Worm (Caenorhabditis elegans) whole organism, late embryonic: ENCODE measurements around the gene F59B2.13.

ENCODE experiments used
- C38D4.7 ChIP-seq: fragments of 200-800 bp; sonication (Bioruptor generic); optimal IDR thresholded peaks from 2 replicates; lab custom pipeline; 2018; ENCODE audit warnings: mild to moderate bottlenecking, missing genetic modification characterization, moderate library complexity, missing compliant biosample characterization
- F13H6.1 ChIP-seq: sonication (generic microtip); optimal IDR thresholded peaks from 2 replicates; lab custom pipeline; 2016; ENCODE audit warnings: missing genetic modification characterization, missing compliant biosample characterization
- ama-1 ChIP-seq: fragments of 150-350 bp; optimal IDR thresholded peaks from 2 replicates; lab custom pipeline; 2014
- ceh-14 ChIP-seq: sonication (generic microtip); optimal IDR thresholded peaks from 2 replicates; lab custom pipeline; 2016; ENCODE audit warnings: missing genotype, missing genetic modification characterization, missing compliant biosample characterization
- ceh-19 ChIP-seq: fragments of 200-800 bp; sonication (Bioruptor generic); optimal IDR thresholded peaks from 2 replicates; lab custom pipeline; 2018; ENCODE audit warnings: mild to moderate bottlenecking, missing genetic modification characterization, missing compliant biosample characterization
- ceh-2 ChIP-seq: sonication (generic microtip); optimal IDR thresholded peaks from 2 replicates; lab custom pipeline; 2016; ENCODE audit warnings: missing genotype, missing genetic modification characterization, missing compliant biosample characterization
- ceh-30 ChIP-seq: fragments of 150-350 bp; optimal IDR thresholded peaks from 2 replicates; lab custom pipeline; 2014; ENCODE audit warnings: missing biosample characterization, missing genetic modification characterization
- ceh-31 ChIP-seq: sonication (generic microtip); optimal IDR thresholded peaks from 2 replicates; lab custom pipeline; 2016; ENCODE audit warnings: missing genetic modification characterization, missing compliant biosample characterization
- ceh-34 ChIP-seq: sonication (generic microtip); optimal IDR thresholded peaks from 2 replicates; lab custom pipeline; 2016; ENCODE audit warnings: mild to moderate bottlenecking, missing genetic modification characterization, missing compliant biosample characterization
- ceh-48 ChIP-seq: sonication (generic microtip); optimal IDR thresholded peaks from 2 replicates; lab custom pipeline; 2016; ENCODE audit warnings: missing genetic modification characterization, inconsistent platforms, missing compliant biosample characterization
- ceh-6 ChIP-seq: fragments of 200-800 bp; sonication (Bioruptor generic); optimal IDR thresholded peaks from 2 replicates; lab custom pipeline; 2018; ENCODE audit warnings: mild to moderate bottlenecking, missing genetic modification characterization, missing compliant biosample characterization
- ceh-9 ChIP-seq: sonication (generic microtip); optimal IDR thresholded peaks from 2 replicates; lab custom pipeline; 2016; ENCODE audit warnings: mild to moderate bottlenecking, missing genetic modification characterization, inconsistent platforms, missing compliant biosample characterization
- elt-2 ChIP-seq: sonication (generic microtip); optimal IDR thresholded peaks from 2 replicates; lab custom pipeline; 2016; ENCODE audit warnings: missing genetic modification reagents, missing genetic modification characterization, missing compliant biosample characterization
- fkh-10 ChIP-seq: fragments of 150-350 bp; optimal IDR thresholded peaks from 2 replicates; lab custom pipeline; 2014; ENCODE audit warnings: missing biosample characterization, missing genetic modification reagents, missing genetic modification characterization
- fkh-6 ChIP-seq: sonication (generic microtip); optimal IDR thresholded peaks from 2 replicates; lab custom pipeline; 2016; ENCODE audit warnings: missing genetic modification characterization, missing compliant biosample characterization
- gmeb-2 ChIP-seq: sonication (generic microtip); optimal IDR thresholded peaks from 2 replicates; lab custom pipeline; 2016; ENCODE audit warnings: missing genetic modification characterization, inconsistent platforms, missing compliant biosample characterization
- hlh-13 ChIP-seq: fragments of 200-800 bp; sonication (Bioruptor generic); optimal IDR thresholded peaks from 2 replicates; lab custom pipeline; 2018; ENCODE audit warnings: mild to moderate bottlenecking, missing genetic modification characterization, missing compliant biosample characterization
- hlh-15 ChIP-seq: sonication (generic microtip); optimal IDR thresholded peaks from 2 replicates; lab custom pipeline; 2016; ENCODE audit warnings: missing genetic modification characterization, missing compliant biosample characterization
- hlh-30 ChIP-seq: sonication (generic microtip); optimal IDR thresholded peaks from 2 replicates; lab custom pipeline; 2017; ENCODE audit warnings: antibody characterized with exemption, missing genetic modification characterization, missing compliant biosample characterization; ENCODE audit not compliant: insufficient read depth
- hlh-6 ChIP-seq: sonication (generic microtip); optimal IDR thresholded peaks from 2 replicates; lab custom pipeline; 2016; ENCODE audit warnings: missing genotype, missing genetic modification characterization, missing compliant biosample characterization
- madf-2 ChIP-seq: sonication (generic microtip); optimal IDR thresholded peaks from 2 replicates; lab custom pipeline; 2017; ENCODE audit warnings: missing genetic modification characterization, missing compliant biosample characterization
- mec-3 ChIP-seq: sonication (generic microtip); optimal IDR thresholded peaks from 2 replicates; lab custom pipeline; 2016; ENCODE audit warnings: borderline replicate concordance, missing genetic modification characterization, missing compliant biosample characterization
- nfya-1 ChIP-seq: sonication (generic microtip); optimal IDR thresholded peaks from 2 replicates; lab custom pipeline; 2017; ENCODE audit warnings: missing genetic modification characterization, mild to moderate bottlenecking, missing compliant biosample characterization, antibody characterized with exemption, moderate library complexity
- npax-4 ChIP-seq: sonication (generic microtip); optimal IDR thresholded peaks from 2 replicates; lab custom pipeline; 2016; ENCODE audit warnings: missing genetic modification characterization, missing compliant biosample characterization
- odd-2 ChIP-seq: sonication (generic microtip); optimal IDR thresholded peaks from 2 replicates; lab custom pipeline; 2017; ENCODE audit warnings: antibody characterized with exemption, mild to moderate bottlenecking, missing genetic modification characterization, missing compliant biosample characterization
- pat-9 ChIP-seq: fragments of 200-800 bp; sonication (Bioruptor generic); optimal IDR thresholded peaks from 2 replicates; lab custom pipeline; 2018; ENCODE audit warnings: mild to moderate bottlenecking, missing genetic modification characterization, moderate library complexity, missing compliant biosample characterization
- pros-1 ChIP-seq: fragments of 150-350 bp; optimal IDR thresholded peaks from 2 replicates; lab custom pipeline; 2014; ENCODE audit warnings: missing biosample characterization, missing genetic modification reagents, missing genetic modification characterization
- ref-2 ChIP-seq: sonication (generic microtip); optimal IDR thresholded peaks from 2 replicates; lab custom pipeline; 2016; ENCODE audit warnings: missing genetic modification characterization, missing compliant biosample characterization
- rnt-1 ChIP-seq: sonication (generic microtip); optimal IDR thresholded peaks from 2 replicates; lab custom pipeline; 2016; ENCODE audit warnings: missing genetic modification characterization, missing compliant biosample characterization
- sdc-2 ChIP-seq: sonication (generic microtip); optimal IDR thresholded peaks from 2 replicates; lab custom pipeline; 2016; ENCODE audit warnings: missing genotype, missing genetic modification characterization, missing compliant biosample characterization
- sox-2 ChIP-seq: fragments of 200-800 bp; sonication (Bioruptor generic); IDR thresholded peaks from 2 replicates; pipeline ENCODE4 v1.3.6; 2022; ENCODE audit warnings: missing genetic modification reagents, missing genetic modification characterization, missing compliant biosample characterization
- tbx-7 ChIP-seq: sonication (generic microtip); optimal IDR thresholded peaks from 2 replicates; lab custom pipeline; 2016; ENCODE audit warnings: missing genotype, missing genetic modification characterization, missing compliant biosample characterization
- unc-3 ChIP-seq, 2 experiments: fragments of 200-800 bp in 1 of 2; sonication (Bioruptor generic) in 1 of 2; sonication (generic microtip) in 1 of 2; conservative IDR thresholded peaks in 1 of 2; optimal IDR thresholded peaks in 1 of 2; 2 replicates each; pipeline versions ENCODE4 v1.3.6 to Lab custom; 2016 to 2022; ENCODE audit warnings: missing compliant biosample characterization in 2 of 2, missing genetic modification characterization in 2 of 2, missing genetic modification reagents in 1 of 2
- unc-86 ChIP-seq: sonication (generic microtip); optimal IDR thresholded peaks from 2 replicates; lab custom pipeline; 2016; ENCODE audit warnings: missing genetic modification characterization, missing compliant biosample characterization
- zip-5 ChIP-seq: sonication (generic microtip); optimal IDR thresholded peaks from 2 replicates; lab custom pipeline; 2016; ENCODE audit warnings: missing genetic modification characterization, missing compliant biosample characterization

Gene F59B2.13

ce11 chrIII:9043200-9043599, 16.3 kb upstream of the F59B2.13 start, which contains the start of gene nac-2:
nac-2 (minus strand) TSS chrIII:9043300.
- no peak for TF ChIP-seq ceh-14
- no peak for TF ChIP-seq odd-2 (tag; lab: Kevin White, UChicago)
- TF ChIP-seq gmeb-2 (tag; lab: Kevin White, UChicago): no peak
- no peak for TF ChIP-seq nfya-1 (tag; lab: Kevin White, UChicago)
- no peak for TF ChIP-seq ceh-34 (tag; lab: Kevin White, UChicago)

ce11 chrIII:9037658-9038057, 10.8 kb upstream of the F59B2.13 start, which contains the start of gene R107.9:
R107.9 (plus strand) TSS chrIII:9037958.
- TF ChIP-seq C38D4.7 (GFP tag; lab: Kevin White, UChicago): no peak
- no peak for TF ChIP-seq ceh-19 (GFP tag; lab: Kevin White, UChicago)
- no peak for TF ChIP-seq hlh-6 (tag; lab: Kevin White, UChicago)
- no peak for TF ChIP-seq hlh-30 (tag; lab: Kevin White, UChicago)
- TF ChIP-seq nfya-1 (tag; lab: Kevin White, UChicago): no peak
- TF ChIP-seq ceh-30 (tag; lab: Kevin White, UChicago): no peak
- no peak for TF ChIP-seq F13H6.1 (tag; lab: Kevin White, UChicago)
- no peak for TF ChIP-seq fkh-6 (tag; lab: Kevin White, UChicago)
- no peak for TF ChIP-seq fkh-10 (GFP tag; lab: Kevin White, UChicago)
- TF ChIP-seq ref-2 (tag; lab: Kevin White, UChicago): no peak
- no peak for TF ChIP-seq madf-2
- TF ChIP-seq tbx-7 (tag; lab: Kevin White, UChicago): no peak

- TF ChIP-seq ceh-19 (GFP tag; lab: Kevin White, UChicago): no peak
- TF ChIP-seq ref-2 (tag; lab: Kevin White, UChicago): no peak
- TF ChIP-seq, all 69 proteins: peak for 0
These were observed 8.2 kb upstream of the F59B2.13 start for ce11 chrIII:9035037-9035436.

DNA sequence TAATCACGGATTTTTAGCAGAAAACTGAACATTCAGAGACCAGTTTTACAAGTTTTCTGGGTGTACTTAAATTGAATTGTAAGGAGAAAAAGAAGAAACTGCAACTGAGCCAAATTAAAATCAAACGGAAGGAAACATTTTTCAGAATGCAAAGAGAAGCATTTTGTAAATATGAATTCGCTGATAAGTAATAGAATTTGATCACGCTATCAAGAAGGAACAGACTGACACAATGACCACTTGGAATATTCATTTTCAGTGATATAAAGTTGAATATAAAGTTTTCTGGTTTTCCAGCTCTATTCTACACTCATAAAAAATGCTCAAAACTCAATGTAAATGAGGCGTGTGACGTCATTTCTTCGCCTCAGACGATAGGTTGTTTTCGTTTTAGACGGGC, 7.3 kb upstream of the F59B2.13 start:
- TF ChIP-seq hlh-15 (no peak), hlh-13 (GFP tag; lab: Kevin White, UChicago) (no peak), ceh-14 (no peak), zip-5 (no peak), odd-2 (tag; lab: Kevin White, UChicago) (no peak), unc-3 (GFP tag; conservative IDR thresholded peaks at IDR 0.05; lab: Robert Waterston, UW) (no peak), unc-3 (tag; optimal IDR thresholded peaks at IDR 0.05; lab: Kevin White, UChicago) (no peak), pros-1 (no peak), tbx-7 (tag; lab: Kevin White, UChicago) (no peak), elt-2 (no peak), ceh-30 (tag; lab: Kevin White, UChicago) (no peak), ceh-48 (tag; lab: Kevin White, UChicago) (no peak), C38D4.7 (GFP tag; lab: Kevin White, UChicago) (no peak), ceh-34 (tag; lab: Kevin White, UChicago) (no peak), nfya-1 (tag; lab: Kevin White, UChicago) (no peak), sox-2 (GFP tag; lab: Robert Waterston, UW) (no peak), ceh-6 (no peak), ama-1 (lab: Kevin White, UChicago) (no peak)

DNA sequence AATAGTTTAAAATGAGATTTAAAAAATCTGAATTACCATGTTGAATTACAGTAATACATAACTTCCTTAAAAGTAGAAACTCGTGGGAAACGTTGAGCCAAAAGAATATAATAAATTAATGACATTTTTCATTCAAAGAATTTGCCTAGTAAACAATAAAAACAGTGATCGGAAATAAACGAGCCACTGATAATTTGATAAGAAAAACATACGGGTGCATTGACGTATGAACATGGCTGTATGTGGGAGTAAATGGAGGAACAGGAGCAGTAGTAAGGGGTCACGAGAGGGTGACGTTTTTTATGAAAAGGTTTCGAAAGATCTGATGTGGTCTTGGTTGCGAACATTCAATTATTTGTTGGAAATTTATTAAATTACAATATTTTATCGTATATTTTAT, 4.0 kb upstream of the F59B2.13 start:
- TF ChIP-seq pat-9 (tag; lab: Kevin White, UChicago) (no peak), ceh-9 (tag; lab: Kevin White, UChicago) (no peak), ceh-31 (tag; lab: Kevin White, UChicago) (no peak), fkh-10 (GFP tag; lab: Kevin White, UChicago) (no peak), ama-1 (lab: Kevin White, UChicago) (no peak), ceh-2 (tag; lab: Kevin White, UChicago) (no peak)
- TF ChIP-seq, all 69 proteins: peak for 0

- no peak for TF ChIP-seq mec-3 (tag; lab: Kevin White, UChicago)
- no peak for TF ChIP-seq F13H6.1 (tag; lab: Kevin White, UChicago)
- TF ChIP-seq hlh-30 (tag; lab: Kevin White, UChicago): no peak
- TF ChIP-seq unc-3 (GFP tag; conservative IDR thresholded peaks at IDR 0.05; lab: Robert Waterston, UW): no peak
- TF ChIP-seq unc-3 (tag; optimal IDR thresholded peaks at IDR 0.05; lab: Kevin White, UChicago): no peak
- TF ChIP-seq unc-86 (tag; lab: Kevin White, UChicago): no peak
- no peak for TF ChIP-seq rnt-1 (tag; lab: Kevin White, UChicago)
- no peak for TF ChIP-seq ama-1 (lab: Kevin White, UChicago)
- no peak for TF ChIP-seq npax-4 (tag; lab: Kevin White, UChicago)
- no peak for TF ChIP-seq gmeb-2 (tag; lab: Kevin White, UChicago)
- no peak for TF ChIP-seq pros-1
- no peak for TF ChIP-seq sdc-2
These were observed 3.2 kb downstream of the F59B2.13 start for ce11 chrIII:9023601-9024000.
